Fruit fly (Drosophila melanogaster) whole organism, prepupa: Measurements from ENCODE around the gene CG15368.

Experiments used
- Blimp-1 ChIP-seq: fragments of 200-800 bp; sonication (Bioruptor generic); optimal IDR thresholded peaks from 3 replicates; lab custom pipeline; 2017; ENCODE audit warnings: missing biosample characterization, missing genetic modification characterization, mild to moderate bottlenecking, moderate library complexity, missing genetic modification reagents
- CG10631 ChIP-seq: fragments of 200-800 bp; sonication (Bioruptor generic); optimal IDR thresholded peaks from 2 replicates; lab custom pipeline; 2016; ENCODE audit warnings: missing biosample characterization, missing genetic modification characterization
- CG10669 ChIP-seq: fragments of 200-800 bp; sonication (Bioruptor generic); optimal IDR thresholded peaks from 3 replicates; lab custom pipeline; 2018; ENCODE audit warnings: missing biosample characterization, mild to moderate bottlenecking, missing genetic modification characterization, moderate library complexity
- CG11294 ChIP-seq: fragments of 200-800 bp; sonication (Bioruptor generic); IDR thresholded peaks from 2 replicates; pipeline ENCODE4 v1.3.6; 2022; ENCODE audit warnings: missing biosample characterization, missing genetic modification characterization
- CG11762 ChIP-seq: fragments of 200-800 bp; sonication (Bioruptor generic); optimal IDR thresholded peaks from 3 replicates; lab custom pipeline; 2016; ENCODE audit warnings: missing biosample characterization, missing genetic modification characterization; ENCODE audit not compliant: insufficient read depth
- CG11902 ChIP-seq: fragments of 200-800 bp; sonication (Bioruptor generic); optimal IDR thresholded peaks from 3 replicates; lab custom pipeline; 2016; ENCODE audit warnings: missing biosample characterization, missing genetic modification characterization
- CG15336 ChIP-seq: fragments of 200-800 bp; sonication (Bioruptor generic); IDR thresholded peaks from 2 replicates; pipeline ENCODE4 v1.3.6; 2022; ENCODE audit warnings: missing biosample characterization, missing genetic modification characterization
- CG1621 ChIP-seq: fragments of 200-800 bp; sonication (Bioruptor generic); optimal IDR thresholded peaks from 3 replicates; lab custom pipeline; 2018; ENCODE audit warnings: missing biosample characterization, mild to moderate bottlenecking, missing genetic modification characterization
- CG32006 ChIP-seq: fragments of 200-800 bp; sonication (Bioruptor generic); optimal IDR thresholded peaks from 3 replicates; lab custom pipeline; 2017; ENCODE audit warnings: missing biosample characterization, mild to moderate bottlenecking, missing genetic modification characterization
- CG34406 ChIP-seq: fragments of 200-800 bp; sonication (Bioruptor generic); optimal IDR thresholded peaks from 3 replicates; lab custom pipeline; 2016; ENCODE audit warnings: missing biosample characterization, missing genetic modification characterization
- CG3919 ChIP-seq: fragments of 200-800 bp; sonication (Bioruptor generic); optimal IDR thresholded peaks from 3 replicates; lab custom pipeline; 2016; ENCODE audit warnings: missing biosample characterization, missing genetic modification characterization
- CG6163 ChIP-seq: fragments of 200-800 bp; sonication (Bioruptor generic); IDR thresholded peaks from 3 replicates; pipeline ENCODE4 v1.3.6; 2022; ENCODE audit warnings: missing biosample characterization, missing genetic modification characterization
- CG6276 ChIP-seq: fragments of 200-800 bp; sonication (Bioruptor generic); optimal IDR thresholded peaks from 2 replicates; lab custom pipeline; 2017; ENCODE audit warnings: missing biosample characterization, mild to moderate bottlenecking, missing genetic modification characterization
- CG6792 ChIP-seq: fragments of 200-800 bp; sonication (Bioruptor generic); optimal IDR thresholded peaks from 3 replicates; lab custom pipeline; 2016; ENCODE audit warnings: missing biosample characterization, missing genetic modification characterization
- CG6808 ChIP-seq: fragments of 200-800 bp; sonication (Bioruptor generic); optimal IDR thresholded peaks from 3 replicates; lab custom pipeline; 2017; ENCODE audit warnings: missing biosample characterization, missing genetic modification characterization, mild to moderate bottlenecking, moderate library complexity, missing genetic modification reagents
- CG8119 ChIP-seq: fragments of 200-800 bp; sonication (Bioruptor generic); IDR thresholded peaks from 3 replicates; pipeline ENCODE4 v1.3.6; 2022; ENCODE audit warnings: missing biosample characterization, missing genetic modification characterization
- CG8319 ChIP-seq: fragments of 200-800 bp; sonication (Bioruptor generic); optimal IDR thresholded peaks from 3 replicates; lab custom pipeline; 2016; ENCODE audit warnings: missing biosample characterization, missing genetic modification characterization
- CG8632 ChIP-seq: fragments of 200-800 bp; sonication (Bioruptor generic); optimal IDR thresholded peaks from 3 replicates; lab custom pipeline; 2016; ENCODE audit warnings: missing biosample characterization, missing genetic modification characterization
- CG9139 ChIP-seq: fragments of 200-800 bp; sonication (Bioruptor generic); optimal IDR thresholded peaks from 3 replicates; lab custom pipeline; 2017; ENCODE audit warnings: missing biosample characterization, mild to moderate bottlenecking, missing genetic modification characterization
- Eip78C ChIP-seq: fragments of 200-800 bp; sonication (Bioruptor generic); peaks from one replicate; lab custom pipeline; 2016; ENCODE audit warnings: missing biosample characterization, missing genetic modification characterization
- Ets96B ChIP-seq: fragments of 200-800 bp; optimal IDR thresholded peaks from 2 replicates; lab custom pipeline; 2019; ENCODE audit warnings: missing biosample characterization, mild to moderate bottlenecking, missing genetic modification characterization, moderate library complexity
- Lpt ChIP-seq: fragments of 200-800 bp; sonication (Bioruptor generic); optimal IDR thresholded peaks from 3 replicates; lab custom pipeline; 2016; ENCODE audit warnings: missing biosample characterization, missing genetic modification characterization
- Met ChIP-seq: fragments of 200-800 bp; sonication (Bioruptor generic); optimal IDR thresholded peaks from 3 replicates; lab custom pipeline; 2016; ENCODE audit warnings: missing biosample characterization, missing genetic modification characterization
- OdsH ChIP-seq: fragments of 200-800 bp; sonication (Bioruptor generic); optimal IDR thresholded peaks from 3 replicates; lab custom pipeline; 2016; ENCODE audit warnings: missing biosample characterization, missing genetic modification characterization
- Smox ChIP-seq: fragments of 200-800 bp; sonication (Bioruptor generic); optimal IDR thresholded peaks from 3 replicates; lab custom pipeline; 2016; ENCODE audit warnings: missing biosample characterization, missing genetic modification characterization
- Sox102F ChIP-seq: fragments of 200-800 bp; sonication (Bioruptor generic); optimal IDR thresholded peaks from 2 replicates; lab custom pipeline; 2016; ENCODE audit warnings: missing biosample characterization, mild to moderate bottlenecking, missing genetic modification characterization
- Sox14 ChIP-seq: fragments of 200-800 bp; sonication (Bioruptor generic); optimal IDR thresholded peaks from 3 replicates; lab custom pipeline; 2016; ENCODE audit warnings: missing biosample characterization, missing genetic modification characterization
- dac ChIP-seq: fragments of 200-800 bp; sonication (Bioruptor generic); optimal IDR thresholded peaks from 2 replicates; lab custom pipeline; 2017; ENCODE audit warnings: missing biosample characterization, mild to moderate bottlenecking, missing genetic modification characterization
- dsx ChIP-seq: fragments of 200-800 bp; optimal IDR thresholded peaks from 3 replicates; lab custom pipeline; 2019; ENCODE audit warnings: missing biosample characterization, mild to moderate bottlenecking, missing genetic modification characterization, moderate library complexity; ENCODE audit not compliant: poor library complexity, severe bottlenecking
- eg ChIP-seq: fragments of 200-800 bp; sonication (Bioruptor generic); IDR thresholded peaks from 3 replicates; pipeline ENCODE4 v1.3.6; 2022; ENCODE audit warnings: missing biosample characterization, missing genetic modification characterization
- esn ChIP-seq: fragments of 200-800 bp; sonication (Bioruptor generic); optimal IDR thresholded peaks from 2 replicates; lab custom pipeline; 2016; ENCODE audit warnings: missing biosample characterization, mild to moderate bottlenecking, missing genetic modification characterization, moderate library complexity
- fd85E ChIP-seq: fragments of 200-800 bp; sonication (Bioruptor generic); optimal IDR thresholded peaks from 3 replicates; lab custom pipeline; 2016; ENCODE audit warnings: missing biosample characterization, missing genetic modification characterization
- lz ChIP-seq: fragments of 200-800 bp; sonication (Bioruptor generic); optimal IDR thresholded peaks from 3 replicates; lab custom pipeline; 2016; ENCODE audit warnings: missing biosample characterization, missing genetic modification characterization
- net ChIP-seq: fragments of 200-800 bp; sonication (Bioruptor generic); optimal IDR thresholded peaks from 3 replicates; lab custom pipeline; 2016; ENCODE audit warnings: missing biosample characterization, missing genetic modification characterization
- pdm3 ChIP-seq: fragments of 200-800 bp; sonication (Bioruptor generic); optimal IDR thresholded peaks from 3 replicates; lab custom pipeline; 2016; ENCODE audit warnings: missing biosample characterization, missing genetic modification characterization
- svp ChIP-seq: fragments of 200-800 bp; sonication (Bioruptor generic); peaks from one replicate; lab custom pipeline; 2016; ENCODE audit warnings: missing biosample characterization, missing genetic modification characterization
- topi ChIP-seq: fragments of 200-800 bp; sonication (Bioruptor generic); optimal IDR thresholded peaks from 3 replicates; lab custom pipeline; 2016; ENCODE audit warnings: missing biosample characterization, missing genetic modification characterization
- vri ChIP-seq: fragments of 200-800 bp; sonication (Bioruptor generic); optimal IDR thresholded peaks from 3 replicates; lab custom pipeline; 2016; ENCODE audit warnings: missing biosample characterization, mild to moderate bottlenecking, missing genetic modification characterization

The CG15368 gene

DNA sequence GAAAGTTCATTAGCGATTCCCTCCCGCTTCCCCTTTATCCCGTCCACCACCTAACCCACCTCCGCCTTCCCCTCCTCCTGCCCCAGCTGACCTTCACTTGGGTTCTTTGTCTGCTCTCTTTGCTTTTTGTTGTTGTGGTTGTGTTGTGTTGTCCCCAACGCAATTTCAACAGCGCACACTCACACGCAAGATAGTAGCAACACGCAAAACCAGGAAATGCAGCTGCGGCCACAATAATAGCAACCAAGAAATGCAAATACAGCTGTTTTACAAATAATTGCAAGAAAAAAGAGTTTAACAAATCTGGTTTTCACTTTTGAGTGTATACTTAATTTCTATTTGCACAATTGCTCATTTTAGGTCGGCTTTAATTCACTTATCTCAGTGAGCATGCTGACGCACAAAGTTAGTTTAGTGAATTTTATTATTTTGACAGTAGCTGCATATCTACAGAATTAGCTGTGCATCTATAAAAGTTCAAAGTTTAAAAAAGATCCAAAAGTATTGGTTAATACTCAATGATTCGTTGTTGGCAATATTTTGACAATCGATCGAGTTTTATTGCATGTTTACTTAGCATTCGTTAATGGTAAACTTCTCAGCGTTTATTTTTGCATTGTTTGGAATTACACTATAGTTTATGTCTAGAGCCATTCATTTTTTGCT lies 35.8 kb downstream of the CG15368 start (continued):
- TF ChIP-seq CG11762 (GFP tag; lab: Kevin White, UChicago), result peak; percentile 24
- TF ChIP-seq Sox102F (GFP tag; lab: Kevin White, UChicago), result peak; percentile 72
- TF ChIP-seq fd85E (GFP tag; lab: Kevin White, UChicago), result peak; percentile 19
- TF ChIP-seq Smox (GFP tag; lab: Kevin White, UChicago), result peak; percentile 64
- no peak for TF ChIP-seq CG9139 (GFP tag; lab: Kevin White, UChicago)
- TF ChIP-seq Eip78C (GFP tag; lab: Kevin White, UChicago), result peak; percentile 88
- TF ChIP-seq Ets96B (tag; lab: Kevin White, UChicago), result peak; percentile 51
- peak; percentile 78 for TF ChIP-seq Met
- peak; percentile 88 for TF ChIP-seq svp (GFP tag; lab: Kevin White, UChicago)
- TF ChIP-seq CG3919, result peak; percentile 63
- peak; percentile 59 for TF ChIP-seq CG11902 (GFP tag; lab: Kevin White, UChicago)
- TF ChIP-seq vri (GFP tag; lab: Kevin White, UChicago), result peak; percentile 57
- peak; percentile 52 for TF ChIP-seq CG34406 (GFP tag; lab: Kevin White, UChicago)
- TF ChIP-seq CG10631 (GFP tag; lab: Kevin White, UChicago), result peak; percentile 49
- TF ChIP-seq eg (GFP tag; lab: Robert Waterston, UW), result peak; percentile 67
- TF ChIP-seq CG11294 (GFP tag; lab: Robert Waterston, UW), result peak; percentile 31; the same call in 1 of the 2 replicates
- TF ChIP-seq Sox14, result peak; percentile 92
- peak; percentile 10 for TF ChIP-seq Blimp-1 (GFP tag; lab: Kevin White, UChicago)
- TF ChIP-seq, all 60 proteins: peak for 55

DNA sequence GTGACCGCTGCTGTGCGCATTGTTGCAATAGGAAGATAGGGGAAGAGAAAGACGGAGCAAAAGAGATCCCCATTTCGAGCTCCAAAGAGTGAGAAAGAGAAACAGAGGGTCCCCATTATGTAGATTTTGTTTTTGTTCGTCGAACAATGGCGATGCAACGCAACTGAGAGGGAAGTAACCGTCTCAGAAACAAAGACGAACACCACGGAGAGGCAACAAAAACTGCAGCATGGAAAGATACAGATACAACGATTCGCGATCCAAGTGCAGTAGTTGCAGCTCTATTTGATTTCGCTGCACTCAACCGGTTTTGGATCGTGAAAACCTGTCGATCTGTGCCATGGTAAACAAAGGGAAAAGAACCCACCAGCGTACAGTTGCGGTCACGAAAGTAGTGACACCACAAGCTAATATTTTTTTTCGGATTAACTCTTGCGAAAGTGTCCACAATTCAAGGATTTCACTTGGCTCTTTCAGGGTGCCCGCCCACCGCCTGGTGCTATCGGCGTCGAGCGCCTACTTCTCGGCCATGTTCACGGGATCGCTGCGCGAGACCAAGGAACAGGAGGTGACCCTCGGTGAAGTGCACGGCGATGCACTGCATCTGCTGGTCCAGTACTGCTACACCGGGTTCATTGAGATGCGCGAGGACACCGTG lies 36.6 kb downstream of the CG15368 start:
- TF ChIP-seq CG8119 (GFP tag; lab: Robert Waterston, UW), result peak; percentile 45
- peak; percentile 57; the same call in 2 of the 3 replicates for TF ChIP-seq CG6163 (GFP tag; lab: Robert Waterston, UW)
- peak; percentile 42 for TF ChIP-seq CG1621
- peak; percentile 68 for TF ChIP-seq svp (GFP tag; lab: Kevin White, UChicago)
- TF ChIP-seq CG8632, result peak; percentile 1
- no peak for TF ChIP-seq CG10669 (GFP tag; lab: Kevin White, UChicago)
- peak; percentile 64 for TF ChIP-seq Sox14
- TF ChIP-seq CG6276, result no peak
- TF ChIP-seq CG9139 (GFP tag; lab: Kevin White, UChicago), result peak; percentile 46
- no peak for TF ChIP-seq CG8319 (GFP tag; lab: Kevin White, UChicago)
- TF ChIP-seq CG11294 (GFP tag; lab: Robert Waterston, UW), result peak; percentile 27; the same call in 1 of the 2 replicates
- TF ChIP-seq esn (GFP tag; lab: Kevin White, UChicago), result no peak
- TF ChIP-seq Blimp-1 (GFP tag; lab: Kevin White, UChicago), result no peak
- no peak for TF ChIP-seq Lpt (GFP tag; lab: Kevin White, UChicago)
- peak; percentile 20 for TF ChIP-seq CG32006
- TF ChIP-seq dsx (GFP tag; lab: Kevin White, UChicago), result peak; percentile 13
- peak; percentile 34 for TF ChIP-seq CG6808 (GFP tag; lab: Kevin White, UChicago)
- TF ChIP-seq fd85E (GFP tag; lab: Kevin White, UChicago), result no peak
- TF ChIP-seq OdsH (GFP tag; lab: Kevin White, UChicago), result no peak
- no peak for TF ChIP-seq CG11902 (GFP tag; lab: Kevin White, UChicago)
- no peak for TF ChIP-seq net (GFP tag; lab: Kevin White, UChicago)
- TF ChIP-seq CG6792 (GFP tag; lab: Kevin White, UChicago), result no peak
- no peak for TF ChIP-seq Ets96B (tag; lab: Kevin White, UChicago)
- TF ChIP-seq Met, result no peak
- TF ChIP-seq Eip78C (GFP tag; lab: Kevin White, UChicago), result peak; percentile 53
- TF ChIP-seq CG15336, result peak; percentile 41; the same call in 1 of the 2 replicates
- TF ChIP-seq dac (GFP tag; lab: Kevin White, UChicago), result peak; percentile 9
- TF ChIP-seq vri (GFP tag; lab: Kevin White, UChicago), result peak; percentile 13
- TF ChIP-seq eg (GFP tag; lab: Robert Waterston, UW), result peak; percentile 68
- TF ChIP-seq pdm3 (GFP tag; lab: Kevin White, UChicago), result peak; percentile 15
- TF ChIP-seq topi, result peak; percentile 12
- peak; percentile 12 for TF ChIP-seq lz
